Worm (Caenorhabditis elegans): ENCODE data around the gene F48G7.9.

ce11 chrV:599783-600182 lies 28.6 kb downstream of the F48G7.9 start:
- TF ChIP-seq madf-2 (tag; optimal IDR thresholded peaks at IDR 0.05) = no peak
- TF ChIP-seq pqm-1 (tag; optimal IDR thresholded peaks at IDR 0.05) = no peak
- no peak for TF ChIP-seq pha-4 (tag; optimal IDR thresholded peaks at IDR 0.05)
- TF ChIP-seq elt-4 (tag; optimal IDR thresholded peaks at IDR 0.05) = no peak
- TF ChIP-seq fkh-10 (GFP tag; optimal IDR thresholded peaks at IDR 0.05) = no peak
- no peak for TF ChIP-seq mec-3 (tag; optimal IDR thresholded peaks at IDR 0.05; ENCODE audit: borderline replicate concordance)
- no peak for TF ChIP-seq tbx-2 (tag; optimal IDR thresholded peaks at IDR 0.05)
- TF ChIP-seq dve-1 (tag; optimal IDR thresholded peaks at IDR 0.05) = no peak
- no peak for TF ChIP-seq dmd-4 (tag; optimal IDR thresholded peaks at IDR 0.05; ENCODE audit: borderline replicate concordance)
- TF ChIP-seq ceh-18 (tag; optimal IDR thresholded peaks at IDR 0.05) = no peak
- TF ChIP-seq zip-5 (tag; optimal IDR thresholded peaks at IDR 0.05) = no peak
